Comparison of ENCODE assay signal across 4 worm cellular contexts in the genomic region with DNA sequence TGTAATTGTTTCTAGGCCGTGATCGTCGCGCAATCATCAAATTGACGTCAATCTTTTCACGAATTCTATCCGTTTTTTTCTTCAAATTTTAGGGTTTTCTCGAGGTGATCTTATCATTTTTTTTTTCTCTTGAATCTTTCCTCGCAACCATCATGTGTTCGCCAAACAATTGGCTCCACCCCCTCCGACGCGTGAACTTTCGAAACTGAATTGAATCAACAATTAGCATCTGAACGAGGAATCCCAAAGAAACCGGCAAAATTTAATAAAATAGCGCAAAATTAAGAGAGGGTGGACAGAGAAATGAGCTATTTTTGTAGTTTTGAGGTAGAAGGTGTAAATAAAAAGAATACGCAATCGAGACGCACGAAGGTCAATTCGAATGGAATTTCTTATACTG.
A peak's percentile ranks its signal among the peaks of the same experiment; 100 is the strongest.
TF ChIP-seq lines count a peak whose summit lies in the region.

No protein-coding gene starts in this region.

TF ChIP-seq in whole organism, L1 larva, 84 proteins besides CTCF, POLR2A, EP300 and RAD21 (continues in another document):
- peak; percentile 86 for TF ChIP-seq nhr-85 (tag; lab: Kevin White, UChicago)
- no peak for TF ChIP-seq ztf-4 (tag; optimal IDR thresholded peaks at IDR 0.05; lab: Kevin White, UChicago)
- TF ChIP-seq nhr-12 (tag; optimal IDR thresholded peaks at IDR 0.05; lab: Kevin White, UChicago) = no peak
- TF ChIP-seq ztf-11 (tag; optimal IDR thresholded peaks at IDR 0.05; lab: Kevin White, UChicago) = no peak
- no peak for TF ChIP-seq unc-86 (tag; optimal IDR thresholded peaks at IDR 0.05; lab: Kevin White, UChicago)
- TF ChIP-seq C04F5.9 (tag; optimal IDR thresholded peaks at IDR 0.05; lab: Kevin White, UChicago) = no peak
- no peak for TF ChIP-seq jun-1 (tag; optimal IDR thresholded peaks at IDR 0.05; lab: Kevin White, UChicago)
- no peak for TF ChIP-seq egl-13 (tag; optimal IDR thresholded peaks at IDR 0.05; lab: Kevin White, UChicago)
- TF ChIP-seq sptf-1 (tag; optimal IDR thresholded peaks at IDR 0.05; lab: Kevin White, UChicago) = no peak
- no peak for TF ChIP-seq ceh-88 (GFP tag; IDR thresholded peaks at IDR 0.05; lab: Robert Waterston, UW)
- peak; percentile 63 for TF ChIP-seq blmp-1 (tag; optimal IDR thresholded peaks at IDR 0.05; lab: Kevin White, UChicago)
- TF ChIP-seq mef-2 (tag; optimal IDR thresholded peaks at IDR 0.05; lab: Kevin White, UChicago) = no peak
- no peak for TF ChIP-seq nhr-47 (tag; optimal IDR thresholded peaks at IDR 0.05; lab: Kevin White, UChicago)
- TF ChIP-seq unc-62 (GFP tag; optimal IDR thresholded peaks at IDR 0.05; lab: Kevin White, UChicago) = no peak
- TF ChIP-seq dpl-1 (GFP tag; optimal IDR thresholded peaks at IDR 0.05; lab: Kevin White, UChicago) = no peak
- no peak for TF ChIP-seq ets-5 (GFP tag; IDR thresholded peaks at IDR 0.05; lab: Robert Waterston, UW)
- no peak for TF ChIP-seq isw-1 (GFP tag; IDR thresholded peaks at IDR 0.05; lab: Robert Waterston, UW)
- TF ChIP-seq grh-1 (GFP tag; IDR thresholded peaks at IDR 0.05; lab: Robert Waterston, UW) = no peak
- no peak for TF ChIP-seq ceh-90 (tag; optimal IDR thresholded peaks at IDR 0.05; lab: Kevin White, UChicago)
- TF ChIP-seq nhr-237 (tag; optimal IDR thresholded peaks at IDR 0.05; lab: Kevin White, UChicago) = no peak
- TF ChIP-seq mab-9 (GFP tag; IDR thresholded peaks at IDR 0.05; lab: Robert Waterston, UW) = no peak
- TF ChIP-seq ceh-63 (GFP tag; optimal IDR thresholded peaks at IDR 0.05; lab: Kevin White, UChicago) = no peak
- TF ChIP-seq swsn-7 (tag; optimal IDR thresholded peaks at IDR 0.05; lab: Kevin White, UChicago) = no peak
- TF ChIP-seq nhr-11 (tag; optimal IDR thresholded peaks at IDR 0.05; lab: Kevin White, UChicago) = no peak

TF ChIP-seq in whole organism, L2 larva, 48 proteins besides CTCF, POLR2A, EP300 and RAD21:
- TF ChIP-seq gmeb-1 (tag; optimal IDR thresholded peaks at IDR 0.05; lab: Kevin White, UChicago) (no peak), fos-1 (tag; optimal IDR thresholded peaks at IDR 0.05; lab: Kevin White, UChicago) (peak; percentile 27), nhr-25 (tag; optimal IDR thresholded peaks at IDR 0.05; lab: Kevin White, UChicago) (peak; percentile 33), sma-3 (GFP tag; optimal IDR thresholded peaks at IDR 0.05; lab: Kevin White, UChicago) (peak; percentile 72), nhr-237 (tag; optimal IDR thresholded peaks at IDR 0.05; lab: Kevin White, UChicago) (no peak), nhr-129 (tag; optimal IDR thresholded peaks at IDR 0.05; lab: Kevin White, UChicago) (peak; percentile 3)

TF ChIP-seq in whole organism, L4 larva, 104 proteins besides CTCF, POLR2A, EP300 and RAD21:
- TF ChIP-seq nhr-41 (GFP tag; IDR thresholded peaks at IDR 0.05; lab: Robert Waterston, UW) = no peak
- TF ChIP-seq F37D6.2 (tag; optimal IDR thresholded peaks at IDR 0.05; lab: Kevin White, UChicago) = no peak
- TF ChIP-seq spr-3 (GFP tag; optimal IDR thresholded peaks at IDR 0.05; lab: Kevin White, UChicago) = no peak
- TF ChIP-seq R02D3.7 (tag; optimal IDR thresholded peaks at IDR 0.05; lab: Kevin White, UChicago) = no peak
- no peak for TF ChIP-seq lir-3 (tag; optimal IDR thresholded peaks at IDR 0.05; lab: Kevin White, UChicago)
- no peak for TF ChIP-seq lin-15B (tag; optimal IDR thresholded peaks at IDR 0.05; lab: Kevin White, UChicago)
- TF ChIP-seq mdt-29 (GFP tag; IDR thresholded peaks at IDR 0.05; lab: Robert Waterston, UW) = no peak
- no peak for TF ChIP-seq dmd-9 (GFP tag; IDR thresholded peaks at IDR 0.05; lab: Robert Waterston, UW)
- no peak for TF ChIP-seq F44E2.7 (GFP tag; IDR thresholded peaks at IDR 0.05; lab: Robert Waterston, UW)
- peak; percentile 24 for TF ChIP-seq hlh-30 (tag; optimal IDR thresholded peaks at IDR 0.05; lab: Kevin White, UChicago; ENCODE audit: insufficient read depth)
- no peak for TF ChIP-seq arid-1 (GFP tag; conservative IDR thresholded peaks at IDR 0.05; lab: Robert Waterston, UW)
- TF ChIP-seq unc-62 (GFP tag; optimal IDR thresholded peaks at IDR 0.05 in 1 of 2; lab: Kevin White, UChicago) = peak in 1 of 2 experiments; percentile 56
- TF ChIP-seq unc-62 (tag; optimal IDR thresholded peaks at IDR 0.05; lab: Kevin White, UChicago) = no peak
- TF ChIP-seq nhr-28 (tag; optimal IDR thresholded peaks at IDR 0.05; lab: Kevin White, UChicago) = peak; percentile 48
- TF ChIP-seq mdl-1 (tag; optimal IDR thresholded peaks at IDR 0.05; lab: Kevin White, UChicago) = peak in 1 of 2 experiments; percentile 23
- no peak for TF ChIP-seq zag-1 (tag; optimal IDR thresholded peaks at IDR 0.05; lab: Kevin White, UChicago)

TF ChIP-seq in whole organism, young adult, 124 proteins besides CTCF, POLR2A, EP300 and RAD21:
- no peak for TF ChIP-seq nhr-80 (tag; optimal IDR thresholded peaks at IDR 0.05; lab: Kevin White, UChicago)
- peak; percentile 31 for TF ChIP-seq lin-40 (tag; optimal IDR thresholded peaks at IDR 0.05; lab: Kevin White, UChicago)
- TF ChIP-seq let-607 (tag; optimal IDR thresholded peaks at IDR 0.05; lab: Kevin White, UChicago) = no peak
- no peak for TF ChIP-seq attf-6 (GFP tag; IDR thresholded peaks at IDR 0.05; lab: Robert Waterston, UW)
- no peak for TF ChIP-seq lsl-1 (GFP tag; optimal IDR thresholded peaks at IDR 0.05; lab: Kevin White, UChicago)
- TF ChIP-seq nhr-27 (tag; optimal IDR thresholded peaks at IDR 0.05; lab: Kevin White, UChicago) = no peak
- no peak for TF ChIP-seq snpc-1.1 (tag; optimal IDR thresholded peaks at IDR 0.05; lab: Kevin White, UChicago; ENCODE audit: insufficient read depth)
- peak; percentile 5 for TF ChIP-seq somi-1 (GFP tag; optimal IDR thresholded peaks at IDR 0.05; lab: Kevin White, UChicago)
- TF ChIP-seq zim-3 (tag; optimal IDR thresholded peaks at IDR 0.05; lab: Kevin White, UChicago) = no peak
- peak; percentile 34; the same call in 1 of the 2 replicates for TF ChIP-seq lin-26 (GFP tag; IDR thresholded peaks at IDR 0.05; lab: Robert Waterston, UW)
- no peak for TF ChIP-seq lag-1 (GFP tag; IDR thresholded peaks at IDR 0.05; lab: Robert Waterston, UW)
- no peak for TF ChIP-seq egrh-3 (GFP tag; IDR thresholded peaks at IDR 0.05; lab: Robert Waterston, UW)
- no peak for TF ChIP-seq tlf-1 (GFP tag; optimal IDR thresholded peaks at IDR 0.05; lab: Kevin White, UChicago)
- TF ChIP-seq B0019.2 (GFP tag; conservative IDR thresholded peaks at IDR 0.05; lab: Robert Waterston, UW) = no peak
- TF ChIP-seq snpc-3.4 (tag; optimal IDR thresholded peaks at IDR 0.05; lab: Kevin White, UChicago) = no peak
